Worm (Caenorhabditis elegans) whole organism, L4/young adult: ENCODE results near the gene C06C3.7.

Experiments used
- W03F9.2 ChIP-seq: fragments of 150-350 bp; optimal IDR thresholded peaks from 2 replicates; lab custom pipeline; 2014; ENCODE audit warnings: missing biosample characterization, missing genetic modification characterization
- dao-5 ChIP-seq: sonication (generic microtip); optimal IDR thresholded peaks from 2 replicates; lab custom pipeline; 2016; ENCODE audit warnings: missing genotype, missing genetic modification characterization, moderate library complexity, missing compliant biosample characterization
- him-1 ChIP-seq: sonication (generic microtip); optimal IDR thresholded peaks from 2 replicates; lab custom pipeline; 2016; ENCODE audit warnings: missing genotype, missing genetic modification reagents, missing genetic modification characterization, missing compliant biosample characterization

The C06C3.7 gene

ce11 chrII:9412086-9412608, 26.8 kb downstream of the C06C3.7 start, which contains the start of gene arrd-3:
Gene arrd-3 (plus strand): TSS chrII:9412558.
- TF ChIP-seq W03F9.2 (no peak), him-1 (tag; lab: Kevin White, UChicago) (no peak), dao-5 (no peak)

DNA sequence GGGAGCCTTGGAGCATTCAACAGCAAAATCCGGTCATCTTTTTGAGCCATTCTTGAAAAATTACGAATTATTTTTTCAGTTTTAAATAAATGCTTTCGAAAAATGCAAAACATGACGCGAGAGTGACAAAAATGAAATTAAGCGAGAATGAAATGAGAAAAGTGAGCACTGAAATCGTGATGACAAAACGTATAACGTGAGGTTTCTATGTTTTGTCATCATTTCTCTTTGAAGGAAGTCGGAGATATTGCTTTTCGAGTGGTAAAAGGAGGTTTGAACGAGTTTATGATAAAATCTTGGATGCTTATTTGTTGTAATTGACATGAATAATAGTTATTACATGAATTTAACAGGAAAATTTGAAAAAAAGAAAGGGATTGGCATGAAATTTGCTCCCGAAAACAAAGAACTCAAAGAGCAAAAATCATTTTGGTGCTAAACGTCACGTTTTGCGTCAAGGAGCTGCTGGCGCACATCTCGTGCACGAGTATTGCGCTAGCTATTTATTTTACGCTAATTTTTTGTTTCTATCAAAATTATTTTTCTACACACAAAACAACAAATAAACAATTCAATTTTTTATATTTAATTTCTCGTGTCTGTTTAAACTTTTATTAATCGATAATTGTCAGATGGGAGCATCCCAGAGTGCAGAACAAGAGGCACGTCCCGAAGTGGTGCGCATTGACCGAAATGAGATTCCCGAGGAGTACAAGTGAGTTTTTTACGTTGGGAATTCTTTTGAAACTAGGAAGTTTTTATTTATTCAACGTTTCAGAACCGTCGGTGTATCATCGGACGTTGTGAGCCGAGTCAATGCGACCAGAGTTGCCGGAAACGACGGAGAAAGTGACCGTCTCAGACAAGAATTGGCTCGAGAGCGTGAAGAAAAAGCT, 31.3 kb downstream of the C06C3.7 start, which contains the start of the genes gss-1 and chch-3:
TSS of gene gss-1 (minus strand) at position 51 of the 896 bp plus-strand sequence.
TSS of gene chch-3 (plus strand) at position 633 of the 896 bp plus-strand sequence.
- TF ChIP-seq him-1 (tag; lab: Kevin White, UChicago) (no peak), W03F9.2 (peak; percentile 81), dao-5 (no peak)

ce11 chrII:9418065-9418567, 32.8 kb downstream of the C06C3.7 start, which contains the start of the genes M176.4 and M176.16:
Gene M176.4 (plus strand): TSS chrII:9418365.
Gene M176.16 (plus strand): TSS chrII:9418517.
- TF ChIP-seq W03F9.2 (no peak), dao-5 (no peak), him-1 (tag; lab: Kevin White, UChicago) (no peak)

DNA sequence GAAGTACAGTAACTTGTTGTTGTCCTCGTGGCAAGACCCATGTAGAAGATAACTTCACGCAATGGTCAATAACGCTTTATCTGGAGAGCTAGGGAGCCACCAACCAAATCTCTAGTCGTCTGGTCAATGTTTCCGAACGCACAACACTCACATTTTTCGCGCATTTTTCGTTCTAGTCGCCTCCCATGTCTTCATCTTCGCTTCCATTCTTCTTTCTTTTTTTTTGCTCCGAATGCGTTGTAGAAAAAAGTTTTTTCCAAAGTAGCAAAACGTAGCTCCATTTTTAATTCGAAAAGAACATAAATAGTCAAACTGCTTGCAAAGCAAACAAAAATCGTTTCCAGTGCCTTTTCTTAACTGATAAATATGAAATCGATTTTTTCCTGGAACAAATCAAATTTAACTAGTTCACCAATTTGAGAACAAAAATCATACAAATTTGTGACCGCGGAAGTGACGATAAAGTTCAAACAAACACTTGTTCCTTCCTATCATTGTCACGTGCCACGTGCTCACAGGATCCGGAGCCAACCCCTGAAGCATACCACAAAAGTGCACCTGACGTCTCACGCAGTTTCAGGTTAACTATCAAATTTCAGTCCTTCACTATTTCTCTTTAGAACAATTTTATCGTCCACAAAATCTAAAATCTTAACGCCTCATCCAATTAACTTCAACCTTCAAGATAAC, 33.6 kb downstream of the C06C3.7 start:
- TF ChIP-seq W03F9.2 (no peak), dao-5 (no peak), him-1 (tag; lab: Kevin White, UChicago) (no peak)

DNA sequence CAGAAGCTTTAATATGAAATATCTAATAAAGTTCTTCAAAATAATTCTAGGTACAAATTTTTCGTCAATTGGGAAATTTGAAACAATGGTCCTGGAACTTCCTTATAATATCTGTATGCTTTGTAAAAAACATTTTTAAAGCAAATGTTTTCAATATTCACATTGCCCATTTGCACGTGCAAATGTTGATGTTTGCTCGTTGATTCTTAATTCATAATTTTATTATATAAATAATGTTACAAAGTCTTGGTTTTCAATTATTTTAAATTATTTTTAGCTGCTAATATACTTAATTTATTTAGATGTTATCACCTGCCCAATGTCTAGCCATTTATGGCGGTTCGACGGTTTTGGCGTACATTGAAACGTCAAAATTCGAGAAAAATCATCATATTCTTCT, 36.6 kb downstream of the C06C3.7 start, which contains the start of gene M176.11:
TSS of gene M176.11 (plus strand) at position 301 of the 400 bp plus-strand sequence.
- no peak for TF ChIP-seq W03F9.2
- no peak for TF ChIP-seq dao-5
- TF ChIP-seq him-1 (tag; lab: Kevin White, UChicago) = no peak

- TF ChIP-seq dao-5 (no peak), W03F9.2 (no peak), him-1 (tag; lab: Kevin White, UChicago) (no peak)
Observed at ce11 chrII:9426076-9426475, 40.7 kb downstream of the C06C3.7 start, which contains the start of gene M176.10. Gene M176.10 (minus strand): TSS chrII:9426176.

DNA sequence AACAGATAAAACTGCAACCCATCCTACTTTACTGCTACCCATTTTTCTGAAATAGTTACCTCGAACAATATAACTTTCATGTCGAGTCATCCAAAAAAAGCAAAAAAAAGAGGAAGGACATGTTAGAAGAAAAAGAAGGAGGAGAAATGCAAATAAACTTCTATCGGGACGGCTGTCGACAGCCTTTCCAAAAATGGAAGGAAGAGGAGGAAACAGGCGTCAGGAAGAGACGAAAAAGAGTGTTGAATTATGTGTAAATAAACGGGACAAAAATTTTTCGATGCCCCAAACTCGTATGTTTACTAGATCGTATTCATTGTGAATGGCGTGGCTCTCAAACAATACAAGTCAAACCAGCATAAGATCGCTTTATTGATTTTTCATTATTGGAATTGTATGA, 42.3 kb downstream of the C06C3.7 start, which contains the start of gene M176.5:
TSS of gene M176.5 (minus strand) at position 101 of the 400 bp plus-strand sequence.
- TF ChIP-seq W03F9.2 (no peak), dao-5 (no peak), him-1 (tag; lab: Kevin White, UChicago) (no peak)

ce11 chrII:9431119-9431518, 45.8 kb downstream of the C06C3.7 start:
- no peak for TF ChIP-seq W03F9.2
- no peak for TF ChIP-seq dao-5
- TF ChIP-seq him-1 (tag; lab: Kevin White, UChicago) = no peak

- TF ChIP-seq W03F9.2 = no peak
- no peak for TF ChIP-seq him-1 (tag; lab: Kevin White, UChicago)
- TF ChIP-seq dao-5 = no peak
Observed at ce11 chrII:9433609-9434008, 48.3 kb downstream of the C06C3.7 start, which contains the start of gene kin-15. Gene kin-15 (minus strand): TSS chrII:9433709.

DNA sequence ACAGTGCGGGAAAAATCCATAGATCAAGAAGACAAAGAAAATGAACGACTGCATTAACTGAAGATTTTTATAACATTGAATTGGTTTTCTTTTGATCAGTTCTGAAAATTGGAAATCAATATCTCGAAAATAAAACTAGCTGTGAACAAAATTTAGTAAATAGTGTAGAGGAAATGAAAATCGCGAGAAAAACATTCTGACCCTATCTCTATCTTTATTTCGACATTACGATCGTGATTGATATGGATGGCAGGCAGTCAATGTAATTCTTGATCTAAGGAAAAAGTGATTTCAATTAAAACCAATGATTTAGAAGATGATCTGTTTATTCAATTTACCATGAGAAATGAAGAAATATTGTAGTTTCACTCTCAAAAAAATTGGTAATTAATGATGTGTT, 50.7 kb downstream of the C06C3.7 start, which contains the start of gene kin-16:
TSS of gene kin-16 (minus strand) at position 101 of the 400 bp plus-strand sequence.
- no peak for TF ChIP-seq him-1 (tag; lab: Kevin White, UChicago)
- TF ChIP-seq W03F9.2 = no peak
